Worm (Caenorhabditis elegans) whole organism, mixed stage, embryonic: Measurements from ENCODE around the gene C33A12.4.

Experiments
- M03D4.4 ChIP-seq: sonication (generic microtip); optimal IDR thresholded peaks from 2 replicates; lab custom pipeline; 2017; ENCODE audit warnings: mild to moderate bottlenecking, missing genetic modification characterization, missing compliant biosample characterization
- bed-3 ChIP-seq: fragments of 200-800 bp; sonication (Bioruptor generic); optimal IDR thresholded peaks from 3 replicates; lab custom pipeline; 2018; ENCODE audit warnings: mild to moderate bottlenecking, missing genetic modification characterization, moderate library complexity, missing compliant biosample characterization
- ceh-39 ChIP-seq: fragments of 150-350 bp; optimal IDR thresholded peaks from 2 replicates; lab custom pipeline; 2014; ENCODE audit warnings: missing biosample characterization, missing genetic modification characterization
- ceh-43 ChIP-seq: fragments of 200-800 bp; sonication (Bioruptor generic); optimal IDR thresholded peaks from 2 replicates; lab custom pipeline; 2018; ENCODE audit warnings: mild to moderate bottlenecking, missing genetic modification characterization, moderate library complexity, missing compliant biosample characterization
- ceh-83 ChIP-seq: fragments of 200-800 bp; sonication (Bioruptor generic); optimal IDR thresholded peaks from 2 replicates; lab custom pipeline; 2018; ENCODE audit warnings: mild to moderate bottlenecking, missing genetic modification characterization, missing compliant biosample characterization
- ces-1 ChIP-seq: fragments of 150-350 bp; optimal IDR thresholded peaks from 2 replicates; lab custom pipeline; 2014; ENCODE audit warnings: missing biosample characterization, missing genetic modification reagents, missing genetic modification characterization
- cnd-1 ChIP-seq: fragments of 200-800 bp; sonication (Bioruptor generic); optimal IDR thresholded peaks from 2 replicates; lab custom pipeline; 2018; ENCODE audit warnings: mild to moderate bottlenecking, missing genetic modification characterization, missing compliant biosample characterization
- drap-1 ChIP-seq: fragments of 200-800 bp; sonication (Bioruptor generic); optimal IDR thresholded peaks from 3 replicates; lab custom pipeline; 2018; ENCODE audit warnings: mild to moderate bottlenecking, missing genetic modification characterization, missing compliant biosample characterization
- elt-1 ChIP-seq: sonication (generic microtip); optimal IDR thresholded peaks from 2 replicates; lab custom pipeline; 2017; ENCODE audit warnings: missing genetic modification characterization, mild to moderate bottlenecking, missing compliant biosample characterization, antibody characterized with exemption, moderate library complexity, borderline replicate concordance; ENCODE audit not compliant: insufficient read depth
- elt-3 ChIP-seq: fragments of 150-350 bp; optimal IDR thresholded peaks from 2 replicates; lab custom pipeline; 2014; ENCODE audit warnings: missing biosample characterization, missing genetic modification characterization
- flh-1 ChIP-seq: fragments of 200-800 bp; sonication (Bioruptor generic); optimal IDR thresholded peaks from 2 replicates; lab custom pipeline; 2018; ENCODE audit warnings: mild to moderate bottlenecking, missing genetic modification characterization, moderate library complexity, missing compliant biosample characterization
- ham-2 ChIP-seq: fragments of 200-800 bp; sonication (Bioruptor generic); optimal IDR thresholded peaks from 2 replicates; lab custom pipeline; 2018; ENCODE audit warnings: mild to moderate bottlenecking, missing genetic modification characterization, missing compliant biosample characterization
- hlh-1 ChIP-seq: fragments of 150-350 bp; optimal IDR thresholded peaks from 2 replicates; lab custom pipeline; 2014; ENCODE audit warnings: missing biosample characterization, missing genetic modification reagents, missing genetic modification characterization
- lin-13 ChIP-seq: fragments of 150-350 bp; optimal IDR thresholded peaks from 2 replicates; lab custom pipeline; 2014; ENCODE audit warnings: missing biosample characterization, missing genetic modification characterization
- lin-32 ChIP-seq: fragments of 200-800 bp; sonication (Bioruptor generic); optimal IDR thresholded peaks from 2 replicates; lab custom pipeline; 2018; ENCODE audit warnings: mild to moderate bottlenecking, missing genetic modification characterization, missing compliant biosample characterization
- mab-5 ChIP-seq: fragments of 150-350 bp; optimal IDR thresholded peaks from 2 replicates; lab custom pipeline; 2014; ENCODE audit warnings: missing biosample characterization, missing genetic modification characterization
- mep-1 ChIP-seq: fragments of 150-350 bp; optimal IDR thresholded peaks from 2 replicates; lab custom pipeline; 2017; ENCODE audit warnings: missing biosample characterization, missing genetic modification reagents, missing genetic modification characterization, inconsistent platforms
- mls-2 ChIP-seq: sonication (generic microtip); optimal IDR thresholded peaks from 2 replicates; lab custom pipeline; 2016; ENCODE audit warnings: mild to moderate bottlenecking, missing genetic modification characterization, moderate library complexity, missing compliant biosample characterization
- nhr-12 ChIP-seq: fragments of 150-350 bp; optimal IDR thresholded peaks from 2 replicates; lab custom pipeline; 2014; ENCODE audit warnings: missing biosample characterization, missing genetic modification characterization
- nhr-2 ChIP-seq: fragments of 150-350 bp; optimal IDR thresholded peaks from 2 replicates; lab custom pipeline; 2014; ENCODE audit warnings: missing biosample characterization, missing genetic modification characterization
- nhr-237 ChIP-seq: fragments of 150-350 bp; optimal IDR thresholded peaks from 2 replicates; lab custom pipeline; 2014; ENCODE audit warnings: missing biosample characterization, missing genetic modification characterization
- nhr-28 ChIP-seq: fragments of 150-350 bp; optimal IDR thresholded peaks from 2 replicates; lab custom pipeline; 2014; ENCODE audit warnings: missing biosample characterization, missing genetic modification characterization
- nhr-76 ChIP-seq: sonication (generic microtip); optimal IDR thresholded peaks from 2 replicates; lab custom pipeline; 2017; ENCODE audit warnings: missing biosample characterization, missing genetic modification characterization
- snpc-4 ChIP-seq: fragments of 150-350 bp; optimal IDR thresholded peaks from 2 replicates; lab custom pipeline; 2014; ENCODE audit warnings: missing biosample characterization, missing genetic modification characterization
- sptf-1 ChIP-seq: sonication (generic microtip); optimal IDR thresholded peaks from 2 replicates; lab custom pipeline; 2017; ENCODE audit warnings: mild to moderate bottlenecking, missing genetic modification characterization, moderate library complexity, missing compliant biosample characterization
- tbx-8 ChIP-seq: fragments of 200-800 bp; sonication (Bioruptor generic); optimal IDR thresholded peaks from 2 replicates; lab custom pipeline; 2018; ENCODE audit warnings: mild to moderate bottlenecking, missing genetic modification characterization, moderate library complexity, missing compliant biosample characterization
- unc-120 ChIP-seq: sonication (generic microtip); optimal IDR thresholded peaks from 2 replicates; lab custom pipeline; 2017; ENCODE audit warnings: missing genetic modification characterization, missing compliant biosample characterization; ENCODE audit not compliant: poor library complexity, severe bottlenecking
- unc-39 ChIP-seq: fragments of 150-350 bp; optimal IDR thresholded peaks from 2 replicates; lab custom pipeline; 2014; ENCODE audit warnings: missing biosample characterization, missing genetic modification characterization
- unc-62 ChIP-seq: fragments of 150-350 bp; optimal IDR thresholded peaks from 2 replicates; lab custom pipeline; 2014; ENCODE audit warnings: missing biosample characterization, missing genetic modification reagents, missing genetic modification characterization
- zip-8 ChIP-seq: fragments of 150-350 bp; optimal IDR thresholded peaks from 2 replicates; lab custom pipeline; 2014; ENCODE audit warnings: missing biosample characterization, missing genetic modification characterization
- ztf-11 ChIP-seq: fragments of 150-350 bp; optimal IDR thresholded peaks from 2 replicates; lab custom pipeline; 2014; ENCODE audit warnings: missing biosample characterization, missing genetic modification characterization

C33A12.4 gene

DNA sequence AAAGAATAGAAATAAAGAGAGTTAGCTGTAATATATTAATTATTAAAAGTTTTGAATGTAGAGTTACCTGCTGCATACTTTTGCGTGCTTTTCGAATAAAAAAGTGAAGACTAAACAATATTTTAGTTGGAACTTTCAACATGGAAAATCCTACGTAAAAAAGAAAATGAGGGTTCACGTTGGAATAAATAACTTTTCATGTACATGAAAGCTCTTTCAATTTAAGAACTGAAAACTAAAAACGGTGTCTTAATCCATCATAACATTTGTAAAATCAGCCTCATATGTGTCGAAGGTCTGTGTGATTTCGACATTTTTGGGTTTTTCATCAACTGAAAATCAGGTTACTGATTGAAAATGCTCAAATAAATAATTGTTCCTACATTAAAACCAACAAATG is 4.1 kb downstream of the C33A12.4 start, which contains the start of gene ttr-9:
TSS of gene ttr-9 (minus strand) at position 101 of the 400 bp plus-strand sequence.
- TF ChIP-seq lin-32 (no peak), flh-1 (GFP tag; lab: Kevin White, UChicago) (no peak), unc-62 (GFP tag; lab: Kevin White, UChicago) (no peak), unc-39 (tag; lab: Kevin White, UChicago) (no peak), bed-3 (no peak), sptf-1 (tag; lab: Kevin White, UChicago) (no peak), ztf-11 (tag; lab: Kevin White, UChicago) (no peak), nhr-12 (no peak), drap-1 (no peak), tbx-8 (GFP tag; lab: Kevin White, UChicago) (no peak), snpc-4 (no peak), elt-3 (no peak), zip-8 (no peak)

- TF ChIP-seq hlh-1 = no peak
- TF ChIP-seq nhr-28 = no peak
- TF ChIP-seq mls-2 (tag; lab: Kevin White, UChicago) = no peak
- TF ChIP-seq ceh-43 (GFP tag; lab: Kevin White, UChicago) = no peak
- TF ChIP-seq bed-3 = no peak
- TF ChIP-seq tbx-8 (GFP tag; lab: Kevin White, UChicago) = no peak
- no peak for TF ChIP-seq nhr-2 (tag; lab: Kevin White, UChicago)
- no peak for TF ChIP-seq nhr-76 (tag; lab: Kevin White, UChicago)
- no peak for TF ChIP-seq lin-13 (tag; lab: Kevin White, UChicago)
- TF ChIP-seq, all 35 proteins: peak for 0
Observed at ce11 chrIV:9500100-9500499, 10.3 kb downstream of the C33A12.4 start, which contains the start of gene ugt-21. Gene ugt-21 (plus strand): TSS chrIV:9500311.

- no peak for TF ChIP-seq nhr-2 (tag; lab: Kevin White, UChicago)
- TF ChIP-seq elt-1 (tag; lab: Kevin White, UChicago) = no peak
Observed at ce11 chrIV:9499636-9500035, 10.7 kb downstream of the C33A12.4 start.

- TF ChIP-seq nhr-237 (tag; lab: Kevin White, UChicago) = no peak
- no peak for TF ChIP-seq ham-2 (GFP tag; lab: Kevin White, UChicago)
- TF ChIP-seq ceh-39 (tag; lab: Kevin White, UChicago) = no peak
- TF ChIP-seq nhr-12 = no peak
- TF ChIP-seq M03D4.4 = no peak
Observed at ce11 chrIV:9498088-9498487, 12.3 kb downstream of the C33A12.4 start, which contains the start of gene sru-4. Gene sru-4 (plus strand): TSS chrIV:9498388.

DNA sequence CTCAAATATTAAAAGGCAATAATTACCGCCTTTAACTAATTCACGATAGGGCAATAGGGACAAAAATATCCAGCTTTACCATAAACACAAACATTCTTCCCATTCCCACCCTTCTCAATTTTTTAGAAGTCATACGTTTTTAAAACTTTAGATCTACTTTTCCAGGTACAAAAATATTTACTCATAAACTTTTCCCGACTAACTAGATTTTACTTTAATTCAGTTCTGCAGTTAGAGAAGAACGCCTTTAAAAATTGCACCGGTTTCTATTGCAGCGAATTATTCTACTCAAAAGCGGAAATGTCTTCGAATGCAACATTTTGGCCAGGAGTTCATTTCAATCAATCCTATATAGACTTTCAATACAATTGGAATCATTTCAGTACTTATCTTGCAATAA is 14.1 kb downstream of the C33A12.4 start, which contains the start of gene sru-3:
TSS of gene sru-3 (plus strand) at position 301 of the 400 bp plus-strand sequence.
- TF ChIP-seq ztf-11 (tag; lab: Kevin White, UChicago) = no peak
- no peak for TF ChIP-seq ces-1 (GFP tag; lab: Kevin White, UChicago)
- TF ChIP-seq cnd-1 (tag; lab: Kevin White, UChicago) = no peak
- no peak for TF ChIP-seq unc-120
- no peak for TF ChIP-seq M03D4.4
- no peak for TF ChIP-seq mep-1 (tag; lab: Kevin White, UChicago)
- no peak for TF ChIP-seq mab-5 (tag; lab: Kevin White, UChicago)
- no peak for TF ChIP-seq snpc-4
- no peak for TF ChIP-seq nhr-76 (tag; lab: Kevin White, UChicago)
- no peak for TF ChIP-seq lin-32
- no peak for TF ChIP-seq elt-1 (tag; lab: Kevin White, UChicago)
- no peak for TF ChIP-seq ceh-83 (GFP tag; lab: Kevin White, UChicago)
- no peak for TF ChIP-seq ceh-39 (tag; lab: Kevin White, UChicago)
- TF ChIP-seq nhr-2 (tag; lab: Kevin White, UChicago) = no peak
- no peak for TF ChIP-seq bed-3
- TF ChIP-seq ham-2 (GFP tag; lab: Kevin White, UChicago) = no peak
- no peak for TF ChIP-seq flh-1 (GFP tag; lab: Kevin White, UChicago)
- TF ChIP-seq, all 35 proteins: peak for 0

DNA sequence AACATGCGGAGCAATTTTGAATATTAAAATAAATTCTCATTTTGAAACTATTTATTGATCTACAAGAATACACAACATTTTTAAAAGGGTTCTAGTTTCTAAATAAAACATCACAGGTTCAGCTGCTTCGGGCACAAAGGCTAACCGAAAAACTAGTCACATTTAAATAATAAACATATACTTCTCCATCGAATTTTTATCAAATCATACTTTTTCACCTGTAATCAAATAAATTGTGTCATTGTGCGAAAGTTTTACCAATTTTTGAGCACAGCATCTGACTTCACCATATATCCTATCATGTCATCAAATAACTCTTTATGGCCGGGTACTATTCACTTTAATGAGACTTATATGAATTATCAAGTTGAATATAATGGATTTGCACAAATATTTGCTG is 20.0 kb downstream of the C33A12.4 start, which contains the start of gene sru-6:
TSS of gene sru-6 (plus strand) at position 301 of the 400 bp plus-strand sequence.
- TF ChIP-seq mls-2 (tag; lab: Kevin White, UChicago) (no peak), ceh-39 (tag; lab: Kevin White, UChicago) (no peak), bed-3 (no peak), nhr-237 (tag; lab: Kevin White, UChicago) (no peak), snpc-4 (no peak), flh-1 (GFP tag; lab: Kevin White, UChicago) (no peak), ceh-43 (GFP tag; lab: Kevin White, UChicago) (no peak)
